Fruit fly (Drosophila melanogaster): ENCODE measurements around the gene Archease.

- TF ChIP-seq CG17806 (tag; optimal IDR thresholded peaks at IDR 0.05) (no peak), Pif1B (GFP tag; optimal IDR thresholded peaks at IDR 0.05) (no peak), CG15710 (tag; optimal IDR thresholded peaks at IDR 0.05) (no peak), CG9948 (tag; optimal IDR thresholded peaks at IDR 0.05) (no peak), rn (GFP tag; IDR thresholded peaks at IDR 0.05) (no peak)
Measured at dm6 chr3R:21691114-21691513, 28.3 kb upstream of the Archease start.

All from whole organism, pupa.